Fruit fly (Drosophila melanogaster) Kc167 (cell line): ENCODE measurements around the gene Send1.

Source experiments
- Myc ChIP-seq: fragments of >200 bp; optimal IDR thresholded peaks from 2 replicates; lab custom pipeline; 2017; ENCODE audit warnings: missing external identifiers
- Sin3A ChIP-seq: fragments of >200 bp; optimal IDR thresholded peaks from 2 replicates; lab custom pipeline; 2018; ENCODE audit warnings: missing external identifiers
- h ChIP-seq: fragments of >200 bp; optimal IDR thresholded peaks from 3 replicates; lab custom pipeline; 2018; ENCODE audit warnings: missing external identifiers
- insv ChIP-seq: fragments of >200 bp; optimal IDR thresholded peaks from 3 replicates; lab custom pipeline; 2018; ENCODE audit warnings: missing external identifiers
- psq ChIP-seq: fragments of >200 bp; optimal IDR thresholded peaks from 2 replicates; lab custom pipeline; 2017; ENCODE audit warnings: missing external identifiers
- ttk ChIP-seq: sonication (Bioruptor generic); optimal IDR thresholded peaks from 2 replicates; lab custom pipeline; 2017; ENCODE audit warnings: missing external identifiers

The Send1 gene

dm6 chr2L:2222377-2222776 lies 32.5 kb downstream of the Send1 start:
- no peak for TF ChIP-seq Sin3A (lab: Kevin White, UChicago)
- TF ChIP-seq ttk, result no peak
- TF ChIP-seq Myc (lab: Kevin White, UChicago), result no peak
- TF ChIP-seq psq (lab: Kevin White, UChicago), result no peak
- no peak for TF ChIP-seq insv (lab: Kevin White, UChicago)
- TF ChIP-seq h (lab: Kevin White, UChicago), result no peak

DNA sequence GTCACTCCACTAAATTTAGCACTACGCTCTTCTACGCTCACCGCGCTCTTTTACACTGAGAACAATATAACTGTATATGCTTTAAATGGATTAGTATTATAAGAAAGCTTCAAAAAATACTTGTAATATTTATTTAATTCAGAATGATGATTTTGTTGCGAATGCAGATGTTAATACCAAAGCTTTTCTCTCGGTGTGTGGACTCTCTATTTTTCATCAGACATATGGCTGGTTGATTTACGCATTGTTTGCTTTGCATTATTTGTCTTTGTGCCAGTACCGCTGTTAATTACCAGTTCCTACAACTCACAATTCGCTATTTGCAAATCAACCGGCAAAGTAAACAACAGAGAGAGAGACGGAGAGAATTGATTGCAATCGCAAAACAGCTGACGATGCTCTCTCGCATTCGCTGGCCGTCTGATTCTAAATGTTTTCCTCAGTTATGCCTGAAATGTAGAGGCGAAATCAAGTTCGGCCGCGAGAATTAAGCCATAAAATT lies 33.1 kb downstream of the Send1 start:
- TF ChIP-seq h (lab: Kevin White, UChicago), result no peak
- no peak for TF ChIP-seq psq (lab: Kevin White, UChicago)
- TF ChIP-seq Sin3A (lab: Kevin White, UChicago), result no peak

DNA sequence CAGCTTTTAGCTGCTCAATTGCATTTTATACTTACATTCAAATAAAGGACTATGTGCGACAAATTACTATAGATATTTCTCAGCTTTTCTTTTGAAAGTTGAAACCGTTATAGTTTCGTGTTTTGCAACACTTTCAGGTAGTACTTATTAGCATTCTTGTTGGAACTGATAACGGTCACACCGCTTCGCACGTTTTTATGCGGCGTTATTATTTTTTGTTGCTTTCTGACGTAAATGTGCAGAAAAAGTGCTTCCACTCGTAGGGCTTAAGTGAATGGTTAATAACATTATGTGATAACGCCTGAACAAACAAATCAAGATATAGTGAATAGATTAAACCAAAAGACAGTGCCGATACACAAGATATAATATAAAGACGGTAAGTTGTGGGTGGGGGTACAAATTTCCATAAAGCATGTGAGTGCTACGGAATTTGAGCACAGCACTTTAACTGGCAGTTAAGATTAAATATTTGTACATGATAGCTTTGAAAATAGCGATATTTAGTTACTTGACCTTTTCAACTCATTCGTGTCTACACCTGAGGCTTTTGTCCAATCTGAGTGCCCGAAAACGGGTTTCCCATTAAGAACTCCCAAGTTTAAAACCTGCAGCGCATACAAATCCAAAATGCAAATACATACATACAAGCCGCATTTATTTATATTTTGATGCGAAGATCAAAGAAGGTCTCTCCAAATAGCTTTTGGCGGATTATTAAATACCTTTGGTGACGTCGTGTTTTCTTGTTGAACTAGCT lies 34.1 kb downstream of the Send1 start, which contains the start of gene papi:
TSS of gene papi (plus strand) at position 176 of the 760 bp plus-strand sequence.
- TF ChIP-seq Myc (lab: Kevin White, UChicago) (no peak), h (lab: Kevin White, UChicago) (no peak), ttk (no peak), insv (lab: Kevin White, UChicago) (no peak), psq (lab: Kevin White, UChicago) (no peak), Sin3A (lab: Kevin White, UChicago) (no peak)

DNA sequence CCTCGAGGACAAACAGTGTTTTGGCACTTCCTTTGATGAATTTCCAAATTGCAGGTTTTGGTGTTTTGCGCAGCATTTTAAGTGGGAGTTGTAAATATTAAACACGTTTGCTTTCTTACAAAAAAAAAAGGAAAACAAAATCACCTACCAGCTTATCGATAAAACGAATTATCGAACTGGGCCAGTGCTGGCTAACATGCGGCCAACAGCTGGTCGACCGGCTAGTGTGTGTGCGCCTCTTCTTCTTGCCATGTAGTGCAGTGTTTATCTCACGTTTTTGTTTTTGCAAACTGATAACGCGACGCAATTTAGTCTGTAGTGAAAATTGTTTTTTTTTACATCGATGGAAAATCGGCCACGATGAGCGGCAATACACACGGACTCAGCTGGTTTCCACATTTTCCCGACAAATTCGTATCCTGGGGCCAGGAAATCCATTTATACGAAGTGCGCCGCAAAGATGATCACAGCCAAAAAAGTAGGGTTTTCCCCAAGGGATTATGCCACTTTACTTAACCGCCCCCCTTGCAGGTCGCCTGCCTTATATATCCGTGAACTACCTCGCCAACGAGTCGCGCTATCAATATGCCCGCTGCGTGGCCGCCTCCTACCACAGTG lies 37.7 kb downstream of the Send1 start, which contains the start of the genes CG15386, CG42371 and mio:
TSS of gene CG15386 (minus strand) at position 180 of the 618 bp plus-strand sequence.
TSS of gene CG42371 (minus strand) at position 180 of the 618 bp plus-strand sequence.
TSS of gene mio (plus strand) at position 224 of the 618 bp plus-strand sequence.
- TF ChIP-seq psq (lab: Kevin White, UChicago) (no peak), insv (lab: Kevin White, UChicago) (no peak), h (lab: Kevin White, UChicago) (no peak), ttk (no peak), Myc (lab: Kevin White, UChicago) (no peak), Sin3A (lab: Kevin White, UChicago) (no peak)

DNA sequence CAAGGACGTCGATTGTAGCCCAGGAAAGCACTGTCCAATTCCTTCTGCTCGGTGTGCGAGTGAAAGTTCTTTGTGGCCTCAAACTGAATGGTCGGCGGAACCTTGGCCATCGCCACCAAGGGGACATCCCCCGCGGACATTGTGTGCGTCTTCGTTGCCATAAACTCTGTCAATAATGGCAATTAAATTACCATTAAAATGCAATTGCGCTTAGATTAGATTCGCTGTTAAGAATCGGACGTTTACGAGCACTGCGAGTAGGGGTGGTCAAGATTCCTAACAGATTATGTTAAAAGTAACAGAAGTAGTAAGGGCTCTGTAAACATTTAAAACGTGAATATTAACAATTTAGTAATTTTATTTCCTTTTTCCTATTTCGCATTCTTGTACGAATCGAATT lies 38.8 kb downstream of the Send1 start, which contains the start of gene daed:
TSS of gene daed (minus strand) at position 247 of the 400 bp plus-strand sequence.
- TF ChIP-seq Myc (lab: Kevin White, UChicago) (no peak), insv (lab: Kevin White, UChicago) (no peak), Sin3A (lab: Kevin White, UChicago) (no peak), h (lab: Kevin White, UChicago) (no peak), psq (lab: Kevin White, UChicago) (no peak), ttk (no peak)

dm6 chr2L:2214004-2214403 lies 40.8 kb downstream of the Send1 start, which contains the start of the genes Uch and CG34174:
TSS of gene Uch (minus strand) at chr2L:2214211.
TSS of gene CG34174 (plus strand) at chr2L:2214266.
- TF ChIP-seq Sin3A (lab: Kevin White, UChicago) (no peak), ttk (no peak), Myc (lab: Kevin White, UChicago) (no peak), insv (lab: Kevin White, UChicago) (no peak), psq (lab: Kevin White, UChicago) (no peak), h (lab: Kevin White, UChicago) (no peak)

DNA sequence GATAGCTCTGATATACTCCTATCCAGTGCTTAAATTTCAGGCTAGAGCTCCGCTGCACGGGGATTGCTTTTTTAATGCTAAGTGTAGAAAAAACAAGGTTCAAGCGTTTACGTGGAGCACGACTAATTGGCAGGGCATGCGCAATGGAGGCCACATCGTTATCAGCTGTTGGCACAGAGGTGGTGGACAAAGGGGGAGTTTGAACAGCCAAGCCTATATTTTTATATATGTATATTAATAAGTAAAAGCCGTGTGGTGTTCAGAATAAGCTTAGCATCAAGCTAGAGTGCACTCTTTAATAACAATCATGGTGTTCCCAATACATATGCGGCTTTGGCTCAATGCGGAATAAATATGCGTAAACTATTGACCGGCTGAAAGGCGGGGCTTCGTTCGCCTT lies 42.4 kb downstream of the Send1 start, which contains the start of gene CG15385:
TSS of gene CG15385 (minus strand) at position 94 of the 400 bp plus-strand sequence.
- TF ChIP-seq h (lab: Kevin White, UChicago) (no peak), psq (lab: Kevin White, UChicago) (no peak), Sin3A (lab: Kevin White, UChicago) (no peak), Myc (lab: Kevin White, UChicago) (no peak), insv (lab: Kevin White, UChicago) (no peak), ttk (no peak)

DNA sequence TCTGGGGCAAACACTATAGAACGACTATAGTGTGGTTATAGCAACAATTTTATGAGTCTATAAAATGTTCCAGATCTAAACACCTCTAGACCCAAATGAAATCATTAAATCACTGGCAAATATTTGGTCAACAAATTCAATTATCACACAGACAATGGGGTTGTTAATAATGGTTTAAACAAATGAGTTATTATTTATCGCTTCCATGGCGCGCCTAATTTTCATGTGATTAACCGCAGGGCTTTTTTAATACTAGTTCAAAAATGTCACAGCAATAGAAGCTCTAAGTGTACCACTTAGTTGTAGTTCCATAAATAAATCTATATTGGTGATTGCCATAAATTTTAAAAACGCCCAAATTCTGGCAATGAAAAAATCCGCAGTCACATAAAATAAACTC lies 45.8 kb downstream of the Send1 start, which contains the start of gene CG33124:
TSS of gene CG33124 (minus strand) at position 101 of the 400 bp plus-strand sequence.
- TF ChIP-seq ttk, result no peak
- TF ChIP-seq psq (lab: Kevin White, UChicago), result no peak
- TF ChIP-seq Sin3A (lab: Kevin White, UChicago), result no peak
- TF ChIP-seq insv (lab: Kevin White, UChicago), result no peak
- TF ChIP-seq Myc (lab: Kevin White, UChicago), result no peak
- TF ChIP-seq h (lab: Kevin White, UChicago), result no peak

DNA sequence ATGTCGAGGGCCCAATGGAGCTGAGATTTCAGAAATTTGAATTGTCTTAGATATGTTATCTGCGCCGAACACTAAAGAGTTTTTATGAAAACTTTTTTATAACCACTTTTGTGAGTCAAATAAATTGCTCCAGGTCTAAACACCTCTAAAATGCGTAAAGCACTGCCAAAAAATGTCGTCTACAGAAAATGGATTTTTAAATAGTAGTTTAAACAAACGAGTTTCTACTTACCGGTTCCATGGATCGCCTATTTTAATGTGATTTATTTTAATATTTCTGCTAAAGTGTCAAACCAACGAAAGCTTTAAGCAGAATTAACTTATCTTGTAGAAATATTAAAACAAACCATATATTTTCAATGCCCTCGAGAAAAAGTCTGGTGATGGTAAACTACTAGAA lies 48.8 kb downstream of the Send1 start, which contains the start of gene CG31668:
TSS of gene CG31668 (minus strand) at position 101 of the 400 bp plus-strand sequence.
- no peak for TF ChIP-seq insv (lab: Kevin White, UChicago)
- TF ChIP-seq Myc (lab: Kevin White, UChicago), result no peak
- no peak for TF ChIP-seq ttk
- TF ChIP-seq h (lab: Kevin White, UChicago), result no peak
- no peak for TF ChIP-seq Sin3A (lab: Kevin White, UChicago)
- TF ChIP-seq psq (lab: Kevin White, UChicago), result no peak
